Worm (Caenorhabditis elegans): ENCODE measurements around the gene T23B5.3.
A peak's percentile ranks its signal among the peaks of the same experiment; 100 is the strongest.

The T23B5.3 gene

DNA sequence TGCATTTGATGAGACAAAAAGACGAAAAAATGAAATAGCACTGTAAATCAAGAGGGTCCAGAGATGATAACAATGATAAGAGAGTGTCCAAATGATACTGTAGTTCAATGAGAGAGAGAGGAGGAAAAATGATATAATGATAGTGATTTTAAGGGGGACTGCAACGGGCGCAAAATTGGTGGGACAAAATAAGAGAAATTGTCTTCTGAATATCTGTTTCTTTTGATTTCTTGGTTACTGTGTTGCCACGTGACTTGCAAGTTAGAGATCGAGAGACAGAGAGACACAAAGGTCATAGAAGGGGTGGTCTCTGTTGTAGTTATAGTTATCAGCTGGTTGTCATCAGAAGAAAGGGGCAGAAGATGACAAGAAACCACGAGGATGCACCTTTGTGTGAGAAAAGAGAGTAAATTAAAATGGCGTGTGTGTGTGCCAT, 27.5 kb downstream of the T23B5.3 start (continued):
- TF ChIP-seq dmd-6 (GFP tag; IDR thresholded peaks at IDR 0.05) = peak; percentile 67
- TF ChIP-seq hlh-30 (tag; optimal IDR thresholded peaks at IDR 0.05; ENCODE audit: insufficient read depth) = peak; percentile 88
- TF ChIP-seq nhr-41 (GFP tag; IDR thresholded peaks at IDR 0.05) = 0 out of 2 replicates have a peak, but pooled peaks have one; percentile 29
- peak; percentile 48 for TF ChIP-seq nhr-25 (tag; optimal IDR thresholded peaks at IDR 0.05; ENCODE audit: borderline replicate concordance, insufficient read depth)
- peak in 1 of 2 experiments; percentile 65 for TF ChIP-seq lsy-2 (tag; optimal IDR thresholded peaks at IDR 0.05)
- 0 out of 2 replicates have a peak, but pooled peaks have one; percentile 23 for TF ChIP-seq nhr-42 (GFP tag; IDR thresholded peaks at IDR 0.05)
- TF ChIP-seq mdl-1 (tag; optimal IDR thresholded peaks at IDR 0.05) = peak; percentile 15 to 86
- peak; percentile 66 for TF ChIP-seq nhr-10 (tag; optimal IDR thresholded peaks at IDR 0.05)
- peak; percentile 56 for TF ChIP-seq T20F7.1 (GFP tag; optimal IDR thresholded peaks at IDR 0.05)
- TF ChIP-seq Y5F2A.4 (GFP tag; optimal IDR thresholded peaks at IDR 0.05) = no peak
- TF ChIP-seq set-16 (GFP tag; IDR thresholded peaks at IDR 0.05) = no peak
- TF ChIP-seq dve-1 (tag; optimal IDR thresholded peaks at IDR 0.05; ENCODE audit: insufficient read depth) = peak; percentile 71
- TF ChIP-seq nhr-102 (tag; optimal IDR thresholded peaks at IDR 0.05) = peak; percentile 19
- TF ChIP-seq ceh-32 (tag; optimal IDR thresholded peaks at IDR 0.05; ENCODE audit: poor library complexity) = no peak
- no peak for TF ChIP-seq lin-38 (GFP tag; IDR thresholded peaks at IDR 0.05)
- TF ChIP-seq mdt-29 (GFP tag; IDR thresholded peaks at IDR 0.05) = peak; percentile 47; the same call in 1 of the 2 replicates
- TF ChIP-seq daf-8 (GFP tag; IDR thresholded peaks at IDR 0.05) = no peak
- TF ChIP-seq daf-16 (GFP tag; optimal IDR thresholded peaks at IDR 0.05) = no peak
- peak; percentile 76 for TF ChIP-seq daf-16 (tag; optimal IDR thresholded peaks at IDR 0.05)
- TF ChIP-seq lin-29 (GFP tag; IDR thresholded peaks at IDR 0.05) = no peak

DNA sequence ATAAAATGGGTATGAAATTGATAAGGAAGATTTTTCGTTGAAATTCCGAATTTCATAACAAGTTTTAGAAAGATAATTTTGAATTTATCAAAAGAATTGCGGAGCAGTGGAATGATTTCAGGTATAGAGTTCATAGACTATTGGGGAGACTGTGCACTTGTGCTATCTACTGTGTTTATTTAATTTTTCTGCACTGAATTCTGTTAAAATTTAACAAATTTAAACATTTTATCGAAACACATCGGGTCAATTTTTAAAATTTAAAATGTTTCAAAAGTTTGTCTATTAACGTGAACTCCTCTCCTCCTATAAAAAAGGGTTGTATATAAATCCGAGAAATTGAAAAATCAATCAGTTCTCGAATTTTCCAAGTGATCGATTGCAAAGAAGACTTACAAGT, 29.1 kb downstream of the T23B5.3 start, which contains the start of gene C27D8.1:
Gene C27D8.1 (plus strand): TSS at position 301 of the 400 bp plus-strand sequence.
- no peak for TF ChIP-seq daf-16 (GFP tag; optimal IDR thresholded peaks at IDR 0.05)
- TF ChIP-seq daf-16 (tag; optimal IDR thresholded peaks at IDR 0.05) = peak; percentile 9
- no peak for TF ChIP-seq sdz-12 (GFP tag; optimal IDR thresholded peaks at IDR 0.05)
- peak; percentile 16 for TF ChIP-seq aha-1 (tag)

DNA sequence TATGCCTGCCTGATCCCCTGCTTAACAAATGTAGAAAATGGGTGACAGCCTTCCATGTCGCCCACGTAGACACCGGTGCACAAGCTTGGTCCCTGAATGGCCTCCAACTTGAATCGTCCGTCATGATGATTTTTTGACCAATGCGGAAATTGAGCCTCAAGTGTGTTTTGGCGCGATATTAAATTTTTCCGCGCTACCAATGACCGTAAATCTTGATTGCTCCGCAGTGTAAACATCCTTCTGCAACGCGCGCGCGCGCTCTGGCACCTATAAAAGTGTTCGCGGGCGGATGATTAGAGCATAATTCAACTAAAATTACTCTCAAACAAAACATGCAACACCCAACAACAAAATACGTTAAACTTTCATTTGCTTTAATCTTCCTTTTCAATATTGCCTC, 31.2 kb downstream of the T23B5.3 start, which contains the start of gene idpp-7:
Gene idpp-7 (plus strand): TSS at position 301 of the 400 bp plus-strand sequence.
- TF ChIP-seq T26A8.4 (GFP tag; IDR thresholded peaks at IDR 0.05) (no peak), ceh-32 (tag; optimal IDR thresholded peaks at IDR 0.05; ENCODE audit: poor library complexity) (no peak), nhr-111 (GFP tag; optimal IDR thresholded peaks at IDR 0.05) (no peak), fos-1 (tag; optimal IDR thresholded peaks at IDR 0.05) (no peak), aly-2 (tag; optimal IDR thresholded peaks at IDR 0.05) (no peak), F44E2.7 (GFP tag; IDR thresholded peaks at IDR 0.05) (no peak), fkh-10 (GFP tag; optimal IDR thresholded peaks at IDR 0.05) (no peak), attf-4 (tag; optimal IDR thresholded peaks at IDR 0.05) (no peak), Y105C5A.15 (GFP tag; IDR thresholded peaks at IDR 0.05) (no peak), Y48G9A.11 (GFP tag; IDR thresholded peaks at IDR 0.05) (no peak), mxl-2 (GFP tag; conservative IDR thresholded peaks at IDR 0.05) (no peak), lir-3 (tag; optimal IDR thresholded peaks at IDR 0.05) (no peak), F26F4.8 (GFP tag; conservative IDR thresholded peaks at IDR 0.05) (no peak), jun-1 (tag; optimal IDR thresholded peaks at IDR 0.05) (no peak), nhr-48 (tag; optimal IDR thresholded peaks at IDR 0.05) (no peak)

DNA sequence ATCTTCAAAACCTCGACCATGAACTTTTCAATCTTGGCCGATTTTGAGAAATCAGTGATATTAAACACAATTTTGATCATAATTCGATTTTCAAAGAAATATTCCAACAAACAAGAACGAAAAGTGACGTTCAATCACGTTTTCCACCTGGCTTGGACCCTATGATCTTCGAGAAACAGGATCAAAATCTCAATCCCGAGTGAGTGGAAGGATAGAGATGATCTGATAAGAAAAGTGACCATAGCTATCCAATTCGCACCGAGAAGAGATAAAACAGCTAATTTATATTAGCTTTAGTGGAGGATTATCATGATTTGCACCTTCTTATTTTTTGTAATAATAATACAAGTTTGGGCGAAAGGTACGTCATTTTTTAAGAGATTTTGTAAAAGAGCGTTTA, 32.6 kb downstream of the T23B5.3 start, which contains the start of gene T23F6.2:
Gene T23F6.2 (plus strand): TSS at position 251 of the 400 bp plus-strand sequence.
- TF ChIP-seq madf-5 (GFP tag; IDR thresholded peaks at IDR 0.05) (no peak), mep-1 (tag; optimal IDR thresholded peaks at IDR 0.05) (no peak), F10B5.3 (tag; optimal IDR thresholded peaks at IDR 0.05) (no peak), aha-1 (tag) (peak; percentile 44), ceh-44 (GFP tag; IDR thresholded peaks at IDR 0.05) (no peak), nhr-28 (tag; optimal IDR thresholded peaks at IDR 0.05) (peak; percentile 0), mes-2 (tag; optimal IDR thresholded peaks at IDR 0.05; ENCODE audit: poor library complexity, severe bottlenecking) (no peak)
